Fruit fly (Drosophila melanogaster) ovary, adult (tissue): ENCODE results near the gene CG15461.

Experiments
- CG17801 ChIP-seq: fragments of 200-800 bp; optimal IDR thresholded peaks from 2 replicates; lab custom pipeline; 2019; ENCODE audit warnings: missing biosample characterization, mild to moderate bottlenecking, missing genetic modification characterization, moderate library complexity; ENCODE audit not compliant: partially characterized antibody

Gene CG15461

DNA sequence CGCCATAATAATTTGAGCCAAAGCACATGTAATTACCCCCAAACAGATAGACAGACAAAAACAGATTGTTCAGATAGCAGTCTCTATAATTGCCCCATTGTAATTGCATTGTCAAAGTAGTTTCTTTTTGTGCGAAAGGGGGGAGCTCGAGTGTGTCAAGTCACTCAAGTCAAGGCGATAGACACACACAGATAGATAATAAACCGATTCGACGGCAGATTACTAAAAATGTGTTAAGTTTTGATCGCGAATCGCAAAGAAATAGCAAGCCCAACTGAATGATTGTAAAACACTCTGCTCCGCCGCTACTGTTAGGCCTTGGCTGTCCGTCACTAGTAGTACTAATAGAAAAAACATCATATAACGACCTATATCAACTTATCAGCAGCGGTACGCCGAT lies 6.7 kb downstream of the CG15461 start:
- no peak for TF ChIP-seq CG17801 (GFP tag; lab: Kevin White, UChicago)

dm6 chrX:20495117-20495516 lies 9.1 kb downstream of the CG15461 start:
- no peak for TF ChIP-seq CG17801 (GFP tag; lab: Kevin White, UChicago)

DNA sequence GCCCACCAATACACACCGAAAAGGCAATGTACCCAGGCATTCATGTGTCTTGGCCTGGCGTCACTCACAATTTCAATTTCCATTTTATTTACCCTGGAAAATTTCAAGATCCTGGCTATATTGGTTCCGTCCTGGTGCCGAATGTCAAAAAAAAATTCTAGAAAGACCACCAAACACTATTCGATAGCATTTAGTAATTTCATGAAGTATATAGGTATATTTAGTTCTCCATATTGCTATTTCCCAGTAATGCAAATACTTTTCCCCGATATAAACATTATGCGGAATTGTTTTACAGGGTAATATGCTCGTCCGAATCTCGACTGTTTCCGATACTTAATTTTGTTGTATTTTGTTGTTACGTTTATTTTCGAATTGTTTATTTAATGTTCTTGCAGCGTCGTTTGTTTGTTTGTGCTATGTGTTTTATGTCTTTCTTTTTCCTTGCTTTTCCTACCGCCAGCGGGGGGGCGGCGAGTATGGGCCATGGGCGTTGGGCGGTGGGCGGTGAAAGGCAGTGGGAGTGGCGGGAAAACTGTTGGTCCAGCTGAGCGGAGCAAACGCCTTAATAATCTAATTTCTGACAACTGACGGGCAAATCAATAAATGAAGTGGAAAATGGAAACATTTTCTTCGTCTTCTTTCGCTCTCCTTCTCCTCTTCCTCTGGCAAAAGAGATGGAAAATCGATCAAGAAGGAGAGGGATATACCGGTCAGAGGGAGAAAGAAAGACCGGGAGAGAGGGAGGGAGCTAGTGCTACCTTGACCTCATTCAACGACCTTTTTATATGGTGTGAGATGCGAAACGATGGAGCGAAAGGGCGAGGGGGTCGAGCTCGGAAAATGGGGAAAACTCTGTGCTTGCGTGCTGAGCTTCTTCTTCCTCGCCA lies 10.0 kb downstream of the CG15461 start:
- TF ChIP-seq CG17801 (GFP tag; lab: Kevin White, UChicago), result no peak

dm6 chrX:20498989-20499388 lies 13.0 kb downstream of the CG15461 start:
- no peak for TF ChIP-seq CG17801 (GFP tag; lab: Kevin White, UChicago)

- no peak for TF ChIP-seq CG17801 (GFP tag; lab: Kevin White, UChicago)
Observed at dm6 chrX:20499802-20500201, 13.8 kb downstream of the CG15461 start.

dm6 chrX:20501040-20501609 lies 15.1 kb downstream of the CG15461 start:
- no peak for TF ChIP-seq CG17801 (GFP tag; lab: Kevin White, UChicago)

DNA sequence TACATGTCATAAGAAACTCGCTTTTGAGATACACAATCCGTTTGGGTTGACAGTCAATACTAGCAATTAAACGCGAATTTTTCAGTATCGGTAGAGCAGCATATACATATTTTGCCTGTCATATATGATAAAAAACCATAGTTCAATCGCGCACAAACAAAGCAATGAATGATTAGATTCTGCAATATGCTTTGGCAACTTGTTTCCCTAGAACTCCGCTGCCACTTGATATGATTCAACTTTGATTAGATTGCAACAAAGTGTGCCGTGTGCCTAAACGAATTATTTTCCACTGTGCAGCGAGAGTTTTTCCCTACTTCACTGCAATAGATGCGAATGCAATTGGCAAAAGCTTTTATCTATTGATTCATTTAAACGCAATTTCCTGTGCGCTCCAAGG lies 15.7 kb downstream of the CG15461 start:
- TF ChIP-seq CG17801 (GFP tag; lab: Kevin White, UChicago), result no peak

dm6 chrX:20502252-20502651 lies 16.3 kb downstream of the CG15461 start:
- no peak for TF ChIP-seq CG17801 (GFP tag; lab: Kevin White, UChicago)

DNA sequence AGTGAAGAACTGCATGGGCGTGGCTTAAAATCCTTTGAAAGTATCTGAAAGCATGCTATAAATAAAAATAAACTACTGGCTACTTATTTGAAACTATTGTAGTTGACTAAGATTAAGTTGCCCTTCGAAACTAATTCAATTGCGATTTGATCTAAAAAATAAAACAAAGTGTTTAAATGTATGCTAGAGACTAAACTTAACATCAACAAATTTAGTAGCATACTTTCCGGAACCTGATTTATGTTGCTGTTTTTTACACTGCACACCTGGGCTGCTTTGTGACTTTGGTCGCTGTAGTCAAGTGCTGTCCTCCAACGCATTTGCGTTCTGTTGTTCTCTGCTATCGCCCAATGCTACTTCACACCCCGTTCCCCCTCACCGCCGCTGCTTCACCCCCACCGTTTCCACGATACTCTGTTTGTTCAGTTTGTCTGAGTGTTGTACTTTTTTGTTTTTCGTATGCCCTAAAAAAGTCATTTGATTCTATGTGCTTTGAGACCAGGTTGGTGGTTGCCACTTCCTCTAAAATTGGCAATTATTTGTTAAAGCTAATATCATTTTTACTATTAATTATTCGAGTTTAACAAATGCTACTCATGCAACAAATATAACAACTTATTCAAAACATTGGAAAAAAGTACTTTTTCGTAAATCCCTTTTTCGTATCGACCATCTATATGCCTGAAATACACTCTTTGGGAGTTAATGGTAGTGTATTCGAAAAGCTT lies 17.0 kb downstream of the CG15461 start:
- no peak for TF ChIP-seq CG17801 (GFP tag; lab: Kevin White, UChicago)

- TF ChIP-seq CG17801 (GFP tag; lab: Kevin White, UChicago), result no peak
Observed at dm6 chrX:20503504-20503829, 17.5 kb downstream of the CG15461 start.

- no peak for TF ChIP-seq CG17801 (GFP tag; lab: Kevin White, UChicago)
Observed at dm6 chrX:20505897-20506296, 19.9 kb downstream of the CG15461 start.

DNA sequence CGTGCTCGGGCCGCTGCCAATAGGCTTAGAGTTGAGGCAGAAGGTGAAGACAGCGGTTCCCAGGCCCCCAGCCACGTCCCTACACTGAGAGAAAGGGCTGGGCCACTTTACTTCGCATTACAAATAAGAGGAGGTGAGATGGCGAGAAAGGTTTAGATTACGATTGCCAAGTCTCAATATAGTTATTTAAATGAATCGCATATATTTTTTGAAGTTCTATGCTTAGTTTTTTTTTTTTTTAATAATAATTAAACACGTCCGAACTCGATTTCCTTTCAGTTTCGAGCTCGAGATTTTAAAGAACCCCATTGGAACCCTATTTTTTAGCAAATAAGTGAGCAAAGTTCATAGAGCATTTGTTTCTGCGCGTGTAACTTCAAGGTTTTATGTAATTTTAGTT lies 21.8 kb downstream of the CG15461 start:
- TF ChIP-seq CG17801 (GFP tag; lab: Kevin White, UChicago), result no peak

- no peak for TF ChIP-seq CG17801 (GFP tag; lab: Kevin White, UChicago)
Observed at dm6 chrX:20509535-20510424, 23.8 kb downstream of the CG15461 start.

- TF ChIP-seq CG17801 (GFP tag; lab: Kevin White, UChicago), result peak; percentile 51
Observed at dm6 chrX:20510540-20510939, 24.6 kb downstream of the CG15461 start, which contains the start of gene RhoGAP19D. Gene RhoGAP19D (minus strand): TSS chrX:20510694.
